Fruit fly (Drosophila melanogaster): ENCODE results near the gene myo.

The myo gene

dm6 chr4:695845-696244 is at the start of gene myo:
TSS of gene myo (minus strand) at chr4:696055.
- TF ChIP-seq woc (GFP tag; optimal IDR thresholded peaks at IDR 0.05): no peak
- TF ChIP-seq foxo (GFP tag; optimal IDR thresholded peaks at IDR 0.05): no peak
- TF ChIP-seq brk (GFP tag; optimal IDR thresholded peaks at IDR 0.05): no peak
- TF ChIP-seq psq (GFP tag; optimal IDR thresholded peaks at IDR 0.05): peak; percentile 16
- no peak for TF ChIP-seq CG9705 (GFP tag; optimal IDR thresholded peaks at IDR 0.05)
- TF ChIP-seq usp (GFP tag; optimal IDR thresholded peaks at IDR 0.05): no peak
- TF ChIP-seq Mio (GFP tag; optimal IDR thresholded peaks at IDR 0.05): no peak
- TF ChIP-seq lola (GFP tag; optimal IDR thresholded peaks at IDR 0.05): no peak
- no peak for TF ChIP-seq br (GFP tag; optimal IDR thresholded peaks at IDR 0.05)
- no peak for TF ChIP-seq HLH106 (tag; optimal IDR thresholded peaks at IDR 0.05)
- no peak for TF ChIP-seq sv (GFP tag; optimal IDR thresholded peaks at IDR 0.05)
- peak; percentile 25 for TF ChIP-seq ey (GFP tag; optimal IDR thresholded peaks at IDR 0.05)
- no peak for TF ChIP-seq jim (GFP tag; optimal IDR thresholded peaks at IDR 0.05)
- TF ChIP-seq CrebA (GFP tag; optimal IDR thresholded peaks at IDR 0.05; ENCODE audit: borderline replicate concordance): no peak
- peak; percentile 10 for TF ChIP-seq Hnf4 (GFP tag; optimal IDR thresholded peaks at IDR 0.05)
- no peak for TF ChIP-seq dmrt93B (GFP tag; optimal IDR thresholded peaks at IDR 0.05)
- TF ChIP-seq pan (optimal IDR thresholded peaks at IDR 0.05): no peak
- peak; percentile 57 for TF ChIP-seq sage (GFP tag; optimal IDR thresholded peaks at IDR 0.05)
- peak; percentile 27 for TF ChIP-seq Vsx2 (GFP tag; optimal IDR thresholded peaks at IDR 0.05; ENCODE audit: partially characterized antibody)
- TF ChIP-seq dsf (GFP tag; optimal IDR thresholded peaks at IDR 0.05; ENCODE audit: borderline replicate concordance): no peak
- TF ChIP-seq Abd-B (GFP tag; optimal IDR thresholded peaks at IDR 0.05): no peak
- no peak for TF ChIP-seq Dif (GFP tag; optimal IDR thresholded peaks at IDR 0.05; ENCODE audit: partially characterized antibody)
- TF ChIP-seq fru (GFP tag; optimal IDR thresholded peaks at IDR 0.05): no peak
- TF ChIP-seq Myc (optimal IDR thresholded peaks at IDR 0.05): no peak
- no peak for TF ChIP-seq Dfd (GFP tag; optimal IDR thresholded peaks at IDR 0.05)
- TF ChIP-seq OdsH (GFP tag; optimal IDR thresholded peaks at IDR 0.05): no peak
- TF ChIP-seq Sp1 (GFP tag; optimal IDR thresholded peaks at IDR 0.05): no peak
- TF ChIP-seq h (GFP tag; optimal IDR thresholded peaks at IDR 0.05): peak; percentile 20
- TF ChIP-seq CG32264 (GFP tag; optimal IDR thresholded peaks at IDR 0.05): no peak
- no peak for TF ChIP-seq tai (GFP tag; optimal IDR thresholded peaks at IDR 0.05)
- peak; percentile 61 for TF ChIP-seq Hr83 (GFP tag; optimal IDR thresholded peaks at IDR 0.05; ENCODE audit: poor library complexity, severe bottlenecking)
- TF ChIP-seq dl (GFP tag; optimal IDR thresholded peaks at IDR 0.05; ENCODE audit: insufficient read depth in 1 of 2, partially characterized antibody in 2 of 2): no peak
- TF ChIP-seq rgr (GFP tag; optimal IDR thresholded peaks at IDR 0.05): peak; percentile 50
- TF ChIP-seq Rel (GFP tag; optimal IDR thresholded peaks at IDR 0.05): no peak
- no peak for TF ChIP-seq Rel (tag; optimal IDR thresholded peaks at IDR 0.05)
- TF ChIP-seq N (GFP tag; optimal IDR thresholded peaks at IDR 0.05): no peak
- no peak for TF ChIP-seq GATAd (GFP tag; optimal IDR thresholded peaks at IDR 0.05)
- no peak for TF ChIP-seq Hr78 (GFP tag; optimal IDR thresholded peaks at IDR 0.05)
- no peak for TF ChIP-seq Jra (GFP tag; optimal IDR thresholded peaks at IDR 0.05)

DNA sequence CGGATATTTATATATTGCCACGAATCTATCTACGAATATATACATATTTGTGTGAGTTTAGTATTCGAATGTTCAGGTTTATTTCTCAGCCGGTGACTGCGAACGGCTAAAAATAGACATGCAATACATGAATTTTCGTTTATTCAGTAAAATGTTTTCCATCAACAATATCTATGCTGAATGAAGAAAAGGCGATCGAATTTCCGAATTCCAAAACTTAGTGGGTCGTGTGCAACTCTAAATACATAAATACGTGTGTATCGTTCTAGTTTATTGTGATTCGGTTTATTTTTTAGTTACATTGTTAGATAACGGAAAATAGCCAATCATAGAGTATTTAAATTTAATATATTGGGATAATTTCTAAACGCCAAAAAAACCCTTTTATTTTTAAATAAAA is 29.2 kb upstream of the myo start:
- TF ChIP-seq CG9705 (GFP tag; optimal IDR thresholded peaks at IDR 0.05): no peak
- no peak for TF ChIP-seq ey (GFP tag; optimal IDR thresholded peaks at IDR 0.05)
- no peak for TF ChIP-seq usp (GFP tag; optimal IDR thresholded peaks at IDR 0.05)
- TF ChIP-seq foxo (GFP tag; optimal IDR thresholded peaks at IDR 0.05): no peak
- no peak for TF ChIP-seq sv (GFP tag; optimal IDR thresholded peaks at IDR 0.05)
- TF ChIP-seq brk (GFP tag; optimal IDR thresholded peaks at IDR 0.05): no peak
- TF ChIP-seq Mio (GFP tag; optimal IDR thresholded peaks at IDR 0.05): no peak
- TF ChIP-seq jim (GFP tag; optimal IDR thresholded peaks at IDR 0.05): no peak
- TF ChIP-seq Vsx2 (GFP tag; optimal IDR thresholded peaks at IDR 0.05; ENCODE audit: partially characterized antibody): no peak
- no peak for TF ChIP-seq Rel (GFP tag; optimal IDR thresholded peaks at IDR 0.05)
- TF ChIP-seq Rel (tag; optimal IDR thresholded peaks at IDR 0.05): no peak
- no peak for TF ChIP-seq Hr83 (GFP tag; optimal IDR thresholded peaks at IDR 0.05; ENCODE audit: poor library complexity, severe bottlenecking)
- no peak for TF ChIP-seq GATAd (GFP tag; optimal IDR thresholded peaks at IDR 0.05)
- TF ChIP-seq Hr78 (GFP tag; optimal IDR thresholded peaks at IDR 0.05): no peak
- TF ChIP-seq CrebA (GFP tag; optimal IDR thresholded peaks at IDR 0.05; ENCODE audit: borderline replicate concordance): no peak
- TF ChIP-seq HLH106 (tag; optimal IDR thresholded peaks at IDR 0.05): no peak
- no peak for TF ChIP-seq Hnf4 (GFP tag; optimal IDR thresholded peaks at IDR 0.05)
- no peak for TF ChIP-seq rgr (GFP tag; optimal IDR thresholded peaks at IDR 0.05)
- TF ChIP-seq pan (optimal IDR thresholded peaks at IDR 0.05): no peak
- no peak for TF ChIP-seq Jra (GFP tag; optimal IDR thresholded peaks at IDR 0.05)
- no peak for TF ChIP-seq dl (GFP tag; optimal IDR thresholded peaks at IDR 0.05; ENCODE audit: insufficient read depth in 1 of 2, partially characterized antibody in 2 of 2)
